Worm (Caenorhabditis elegans) whole organism, L4/young adult: ENCODE measurements around the gene T05A12.4.

Source experiments
- W03F9.2 ChIP-seq: fragments of 150-350 bp; optimal IDR thresholded peaks from 2 replicates; lab custom pipeline; 2014; ENCODE audit warnings: missing biosample characterization, missing genetic modification characterization
- dao-5 ChIP-seq: sonication (generic microtip); optimal IDR thresholded peaks from 2 replicates; lab custom pipeline; 2016; ENCODE audit warnings: missing genotype, missing genetic modification characterization, moderate library complexity, missing compliant biosample characterization
- him-1 ChIP-seq: sonication (generic microtip); optimal IDR thresholded peaks from 2 replicates; lab custom pipeline; 2016; ENCODE audit warnings: missing genotype, missing genetic modification reagents, missing genetic modification characterization, missing compliant biosample characterization

T05A12.4 gene

ce11 chrIV:6937548-6937947 is 49.8 kb downstream of the T05A12.4 start, which contains the start of gene npr-12:
npr-12 (minus strand) TSS chrIV:6937648.
- no peak for TF ChIP-seq him-1
- no peak for TF ChIP-seq dao-5 (tag; lab: Kevin White, UChicago)
- no peak for TF ChIP-seq W03F9.2 (tag; lab: Kevin White, UChicago)

DNA sequence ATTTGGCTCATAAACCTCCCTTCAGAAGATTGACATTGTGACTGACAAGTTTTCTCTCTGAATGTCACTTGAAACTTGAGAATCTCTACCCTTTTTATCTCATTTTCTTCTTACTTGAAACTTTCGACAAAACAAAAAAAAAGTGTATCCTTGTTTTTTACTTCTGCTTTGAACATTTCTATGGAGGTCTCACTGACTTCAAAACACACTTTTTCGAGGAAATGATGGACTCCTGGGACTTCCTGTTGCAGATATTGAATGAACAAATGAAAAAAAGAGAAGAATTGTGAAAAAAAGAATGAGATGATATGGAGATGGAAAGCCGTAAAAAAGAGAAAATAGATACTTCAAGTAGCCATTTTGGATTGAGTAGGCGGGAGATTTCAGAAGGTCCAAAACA is 53.4 kb downstream of the T05A12.4 start:
- TF ChIP-seq W03F9.2 (tag; lab: Kevin White, UChicago) (no peak), dao-5 (tag; lab: Kevin White, UChicago) (no peak), him-1 (no peak)

DNA sequence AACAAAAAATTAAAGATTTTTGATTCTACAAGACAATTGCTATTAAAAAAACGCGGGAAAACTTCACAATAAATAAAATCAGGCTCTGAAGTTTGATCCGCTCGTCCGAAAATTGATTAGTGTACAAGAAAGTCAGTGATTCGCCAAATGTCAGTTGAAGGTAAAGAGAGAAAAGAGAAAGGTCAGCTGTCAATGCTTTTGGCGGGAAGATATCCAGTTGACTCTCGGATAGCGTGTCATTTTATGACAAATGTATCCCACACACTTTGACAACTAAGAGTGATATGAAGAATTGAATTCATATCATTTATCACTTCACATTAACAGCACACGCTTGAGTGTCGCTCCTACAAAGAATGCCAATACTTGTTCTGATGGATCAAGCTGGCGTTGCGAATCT is 59.1 kb downstream of the T05A12.4 start:
- no peak for TF ChIP-seq dao-5 (tag; lab: Kevin White, UChicago)
- TF ChIP-seq W03F9.2 (tag; lab: Kevin White, UChicago): no peak
- TF ChIP-seq him-1: no peak
